Fruit fly (Drosophila melanogaster) whole organism, adult: Measurements from ENCODE around the gene VhaAC45RP.

Experiments
- CG11617 ChIP-seq: fragments of 200-800 bp; sonication (Bioruptor generic); optimal IDR thresholded peaks from 2 replicates; lab custom pipeline; 2017; ENCODE audit warnings: mild to moderate bottlenecking, missing biosample characterization, missing genetic modification reagents, missing genetic modification characterization
- CG12768 ChIP-seq: fragments of 200-800 bp; sonication (Bioruptor generic); optimal IDR thresholded peaks from 2 replicates; lab custom pipeline; 2017; ENCODE audit warnings: missing biosample characterization, missing genetic modification characterization, mild to moderate bottlenecking, moderate library complexity, missing genetic modification reagents
- CG1620 ChIP-seq: fragments of 200-800 bp; sonication (Bioruptor generic); optimal IDR thresholded peaks from 2 replicates; lab custom pipeline; 2016; ENCODE audit warnings: missing biosample characterization, missing genetic modification characterization
- CG33017 ChIP-seq: fragments of 200-800 bp; sonication (Bioruptor generic); optimal IDR thresholded peaks from 2 replicates; lab custom pipeline; 2018; ENCODE audit warnings: missing biosample characterization, mild to moderate bottlenecking, missing genetic modification characterization, moderate library complexity
- CG5204 ChIP-seq: fragments of 200-800 bp; sonication (Bioruptor generic); optimal IDR thresholded peaks from 2 replicates; lab custom pipeline; 2016; ENCODE audit warnings: missing biosample characterization, missing genetic modification characterization
- ovo ChIP-seq: fragments of 200-800 bp; sonication (Bioruptor generic); optimal IDR thresholded peaks from 2 replicates; lab custom pipeline; 2016; ENCODE audit warnings: missing biosample characterization, missing genetic modification characterization
- toe ChIP-seq: fragments of 200-800 bp; sonication (Bioruptor generic); optimal IDR thresholded peaks from 2 replicates; lab custom pipeline; 2016; ENCODE audit warnings: missing biosample characterization, missing genetic modification characterization

- TF ChIP-seq CG33017 (tag; lab: Kevin White, UChicago) (no peak), CG12768 (GFP tag; lab: Kevin White, UChicago) (no peak), CG5204 (GFP tag; lab: Kevin White, UChicago) (no peak), CG1620 (no peak), toe (GFP tag; lab: Kevin White, UChicago) (no peak), CG11617 (GFP tag; lab: Kevin White, UChicago) (no peak), ovo (GFP tag; lab: Kevin White, UChicago) (no peak)
These were observed 34.0 kb upstream of the VhaAC45RP start for dm6 chr3R:30200091-30200698.
